Fruit fly (Drosophila melanogaster) whole organism, embryonic: Measurements from ENCODE around the gene Twdlalpha.
A peak's percentile ranks its signal among the peaks of the same experiment; 100 is the strongest.

Source experiments
- Abd-B ChIP-seq: fragments of 200-800 bp; sonication (Bioruptor generic); optimal IDR thresholded peaks from 2 replicates; lab custom pipeline; 2018; ENCODE audit warnings: missing biosample characterization, mild to moderate bottlenecking, missing genetic modification characterization, moderate library complexity
- Adf1 ChIP-seq: fragments of 200-800 bp; sonication (Bioruptor generic); IDR thresholded peaks from 2 replicates; pipeline ENCODE4 v1.3.6; 2022; ENCODE audit warnings: missing biosample characterization, missing genetic modification characterization
- B-H1 ChIP-seq: fragments of 200-800 bp; sonication (Bioruptor generic); IDR thresholded peaks from 3 replicates; pipeline ENCODE4 v1.3.6; 2022; ENCODE audit warnings: missing biosample characterization, missing genetic modification characterization
- Bgb ChIP-seq: fragments of 200-800 bp; sonication (Bioruptor generic); IDR thresholded peaks from 2 replicates; pipeline ENCODE4 v1.3.6; 2022; ENCODE audit warnings: missing biosample characterization, missing genetic modification characterization; ENCODE audit not compliant: partially characterized antibody
- CG10274 ChIP-seq: fragments of 200-800 bp; sonication (Bioruptor generic); optimal IDR thresholded peaks from 3 replicates; lab custom pipeline; 2017; ENCODE audit warnings: missing biosample characterization, mild to moderate bottlenecking, missing genetic modification characterization
- CG12071 ChIP-seq: fragments of 200-800 bp; sonication (Bioruptor generic); optimal IDR thresholded peaks from 3 replicates; lab custom pipeline; 2018; ENCODE audit warnings: missing biosample characterization, mild to moderate bottlenecking, missing genetic modification characterization
- CG13296 ChIP-seq: fragments of 200-800 bp; sonication (Bioruptor generic); optimal IDR thresholded peaks from 3 replicates; lab custom pipeline; 2018; ENCODE audit warnings: missing biosample characterization, mild to moderate bottlenecking, missing genetic modification characterization
- CG13775 ChIP-seq: fragments of 200-800 bp; sonication (Bioruptor generic); optimal IDR thresholded peaks from 3 replicates; lab custom pipeline; 2017; ENCODE audit warnings: missing biosample characterization, mild to moderate bottlenecking, missing genetic modification characterization
- CG15011 ChIP-seq: fragments of 200-800 bp; sonication (Bioruptor generic); optimal IDR thresholded peaks from 3 replicates; lab custom pipeline; 2018; ENCODE audit warnings: missing biosample characterization, mild to moderate bottlenecking, missing genetic modification characterization
- CG18011 ChIP-seq: fragments of 200-800 bp; sonication (Bioruptor generic); optimal IDR thresholded peaks from 2 replicates; lab custom pipeline; 2017; ENCODE audit warnings: missing biosample characterization, missing genetic modification characterization, mild to moderate bottlenecking, moderate library complexity, missing genotype
- CG18764 ChIP-seq: fragments of 200-800 bp; sonication (Bioruptor generic); optimal IDR thresholded peaks from 3 replicates; lab custom pipeline; 2016; ENCODE audit warnings: missing biosample characterization, missing genetic modification characterization
- CG2120 ChIP-seq: fragments of 200-800 bp; sonication (Bioruptor generic); optimal IDR thresholded peaks from 3 replicates; lab custom pipeline; 2016; ENCODE audit warnings: missing biosample characterization, missing genetic modification characterization
- CG31441 ChIP-seq: fragments of 200-800 bp; sonication (Bioruptor generic); IDR thresholded peaks from 2 replicates; pipeline ENCODE4 v1.3.6; 2022; ENCODE audit warnings: missing biosample characterization, missing genetic modification characterization
- CG32532 ChIP-seq: fragments of 200-800 bp; sonication (Bioruptor generic); IDR thresholded peaks from 2 replicates; pipeline ENCODE4 v1.3.6; 2022; ENCODE audit warnings: missing biosample characterization, missing genetic modification characterization
- CG3995 ChIP-seq: fragments of 200-800 bp; sonication (Bioruptor generic); optimal IDR thresholded peaks from 3 replicates; lab custom pipeline; 2016; ENCODE audit warnings: missing biosample characterization, missing genetic modification characterization
- CG5180 ChIP-seq: fragments of 200-800 bp; sonication (Bioruptor generic); optimal IDR thresholded peaks from 3 replicates; lab custom pipeline; 2017; ENCODE audit warnings: missing biosample characterization, missing genetic modification characterization, mild to moderate bottlenecking, moderate library complexity, missing genetic modification reagents
- CG6272 ChIP-seq: fragments of 200-800 bp; sonication (Bioruptor generic); IDR thresholded peaks from 2 replicates; pipeline ENCODE4 v1.3.6; 2022; ENCODE audit warnings: missing biosample characterization, missing genetic modification characterization
- CG7963 ChIP-seq: fragments of 200-800 bp; sonication (Bioruptor generic); IDR thresholded peaks from 3 replicates; pipeline ENCODE4 v1.3.6; 2022; ENCODE audit warnings: missing biosample characterization, missing genetic modification characterization; ENCODE audit not compliant: partially characterized antibody
- CG7987 ChIP-seq: fragments of 200-800 bp; sonication (Bioruptor generic); optimal IDR thresholded peaks from 2 replicates; lab custom pipeline; 2018; ENCODE audit warnings: missing biosample characterization, mild to moderate bottlenecking, missing genetic modification characterization, moderate library complexity
- CG8359 ChIP-seq: fragments of 200-800 bp; sonication (Bioruptor generic); optimal IDR thresholded peaks from 2 replicates; lab custom pipeline; 2017; ENCODE audit warnings: missing biosample characterization, mild to moderate bottlenecking, missing genetic modification characterization, borderline replicate concordance
- CG9609 ChIP-seq: fragments of 200-800 bp; sonication (Bioruptor generic); optimal IDR thresholded peaks from 3 replicates; lab custom pipeline; 2016; ENCODE audit warnings: missing biosample characterization, missing genetic modification characterization
- CrebB ChIP-seq: fragments of 200-800 bp; sonication (Bioruptor generic); optimal IDR thresholded peaks from 3 replicates; lab custom pipeline; 2018; ENCODE audit warnings: missing biosample characterization, mild to moderate bottlenecking, missing genetic modification characterization
- D ChIP-seq, 2 experiments: fragments of 200-800 bp in 1 of 2; fragments of >200 bp in 1 of 2; sonication (Bioruptor generic) in 1 of 2; optimal IDR thresholded peaks; 2 replicates in 1 of 2; 3 replicates in 1 of 2; lab custom pipeline; 2017; ENCODE audit warnings: mild to moderate bottlenecking in 1 of 2, missing biosample characterization in 1 of 2, missing genetic modification characterization in 1 of 2, missing genetic modification reagents in 1 of 2
- Dref ChIP-seq: fragments of 200-800 bp; sonication (Bioruptor generic); IDR thresholded peaks from 2 replicates; pipeline ENCODE4 v1.3.6; 2022; ENCODE audit warnings: missing biosample characterization, missing genetic modification characterization
- Drgx ChIP-seq: fragments of 200-800 bp; sonication (Bioruptor generic); IDR thresholded peaks from 2 replicates; pipeline ENCODE4 v1.3.6; 2022; ENCODE audit warnings: missing biosample characterization, missing genetic modification characterization
- Fer1 ChIP-seq: fragments of 200-800 bp; sonication (Bioruptor generic); optimal IDR thresholded peaks from 2 replicates; lab custom pipeline; 2017; ENCODE audit warnings: missing biosample characterization, mild to moderate bottlenecking, missing genetic modification characterization
- Gug ChIP-seq: fragments of 200-800 bp; sonication (Bioruptor generic); IDR thresholded peaks from 4 replicates; pipeline ENCODE4 v1.3.6; 2022; ENCODE audit warnings: missing biosample characterization, missing genetic modification characterization
- HmgZ ChIP-seq: fragments of 200-800 bp; sonication (Bioruptor generic); optimal IDR thresholded peaks from 2 replicates; lab custom pipeline; 2018; ENCODE audit warnings: missing biosample characterization, mild to moderate bottlenecking, missing genetic modification characterization
- Hmr ChIP-seq: fragments of 200-800 bp; sonication (Bioruptor generic); optimal IDR thresholded peaks from 3 replicates; lab custom pipeline; 2017; ENCODE audit warnings: mild to moderate bottlenecking, missing biosample characterization, missing genetic modification reagents, missing genetic modification characterization
- Lpt ChIP-seq: fragments of >200 bp; optimal IDR thresholded peaks from 2 replicates; lab custom pipeline; 2018; ENCODE audit warnings: missing biosample characterization, missing genetic modification characterization
- Oli ChIP-seq: fragments of 200-800 bp; sonication (Bioruptor generic); optimal IDR thresholded peaks from 2 replicates; lab custom pipeline; 2018; ENCODE audit warnings: missing biosample characterization, mild to moderate bottlenecking, missing genetic modification characterization, moderate library complexity
- PHDP ChIP-seq: fragments of 200-800 bp; sonication (Bioruptor generic); optimal IDR thresholded peaks from 3 replicates; lab custom pipeline; 2018; ENCODE audit warnings: missing biosample characterization, mild to moderate bottlenecking, missing genetic modification characterization, moderate library complexity
- Six4 ChIP-seq: fragments of 200-800 bp; sonication (Bioruptor generic); optimal IDR thresholded peaks from 2 replicates; lab custom pipeline; 2016; ENCODE audit warnings: missing biosample characterization, missing genetic modification characterization
- crc ChIP-seq: fragments of 200-800 bp; sonication (Bioruptor generic); optimal IDR thresholded peaks from 2 replicates; lab custom pipeline; 2016; ENCODE audit warnings: missing biosample characterization, missing genetic modification characterization
- emc ChIP-seq: fragments of 200-800 bp; sonication (Bioruptor generic); optimal IDR thresholded peaks from 2 replicates; lab custom pipeline; 2016; ENCODE audit warnings: missing biosample characterization, missing genetic modification characterization
- esg ChIP-seq: fragments of 200-800 bp; sonication (Bioruptor generic); conservative IDR thresholded peaks from 2 replicates; pipeline ENCODE4 v1.3.6; 2022; ENCODE audit warnings: missing biosample characterization, missing genetic modification characterization
- ftz-f1 ChIP-seq: fragments of 200-800 bp; sonication (Bioruptor generic); optimal IDR thresholded peaks from 2 replicates; lab custom pipeline; 2016; ENCODE audit warnings: missing biosample characterization, missing genetic modification characterization
- gce ChIP-seq: fragments of 200-800 bp; sonication (Bioruptor generic); IDR thresholded peaks from 3 replicates; pipeline ENCODE4 v1.3.6; 2022; ENCODE audit warnings: missing biosample characterization, missing genetic modification characterization
- ham ChIP-seq: fragments of 200-800 bp; sonication (Bioruptor generic); IDR thresholded peaks from 2 replicates; pipeline ENCODE4 v1.3.6; 2022; ENCODE audit warnings: missing biosample characterization, missing genetic modification characterization
- jing ChIP-seq: fragments of 200-800 bp; sonication (Bioruptor generic); optimal IDR thresholded peaks from 2 replicates; lab custom pipeline; 2018; ENCODE audit warnings: missing biosample characterization, mild to moderate bottlenecking, missing genetic modification characterization
- kay ChIP-seq: fragments of 200-800 bp; sonication (Bioruptor generic); optimal IDR thresholded peaks from 2 replicates; lab custom pipeline; 2016; ENCODE audit warnings: missing biosample characterization, missing genetic modification characterization
- nerfin-1 ChIP-seq: fragments of 200-800 bp; sonication (Bioruptor generic); optimal IDR thresholded peaks from 3 replicates; lab custom pipeline; 2019; ENCODE audit warnings: missing biosample characterization, mild to moderate bottlenecking, missing genetic modification characterization, moderate library complexity
- nmo ChIP-seq: fragments of 200-800 bp; sonication (Bioruptor generic); optimal IDR thresholded peaks from 2 replicates; lab custom pipeline; 2018; ENCODE audit warnings: missing biosample characterization, mild to moderate bottlenecking, missing genetic modification characterization, moderate library complexity
- pho ChIP-seq: fragments of 200-800 bp; sonication (Bioruptor generic); optimal IDR thresholded peaks from 2 replicates; lab custom pipeline; 2016; ENCODE audit warnings: missing biosample characterization, missing genetic modification characterization
- ro ChIP-seq: fragments of 200-800 bp; sonication (Bioruptor generic); IDR thresholded peaks from 2 replicates; pipeline ENCODE4 v1.3.6; 2022; ENCODE audit warnings: missing biosample characterization, missing genetic modification characterization
- ssp ChIP-seq: fragments of 200-800 bp; sonication (Bioruptor generic); IDR thresholded peaks from 2 replicates; pipeline ENCODE4 v1.3.6; 2022; ENCODE audit warnings: missing biosample characterization, missing genetic modification characterization
- trh ChIP-seq: fragments of 200-800 bp; sonication (Bioruptor generic); optimal IDR thresholded peaks from 2 replicates; lab custom pipeline; 2016; ENCODE audit warnings: missing biosample characterization, missing genetic modification characterization
- unc-4 ChIP-seq: fragments of 200-800 bp; sonication (Bioruptor generic); IDR thresholded peaks from 2 replicates; pipeline ENCODE4 v1.3.6; 2022; ENCODE audit warnings: missing biosample characterization, missing genetic modification characterization; ENCODE audit not compliant: partially characterized antibody
- zen ChIP-seq: fragments of 200-800 bp; sonication (Bioruptor generic); optimal IDR thresholded peaks from 3 replicates; lab custom pipeline; 2018; ENCODE audit warnings: missing biosample characterization, mild to moderate bottlenecking, missing genetic modification characterization, moderate library complexity

Gene Twdlalpha

DNA sequence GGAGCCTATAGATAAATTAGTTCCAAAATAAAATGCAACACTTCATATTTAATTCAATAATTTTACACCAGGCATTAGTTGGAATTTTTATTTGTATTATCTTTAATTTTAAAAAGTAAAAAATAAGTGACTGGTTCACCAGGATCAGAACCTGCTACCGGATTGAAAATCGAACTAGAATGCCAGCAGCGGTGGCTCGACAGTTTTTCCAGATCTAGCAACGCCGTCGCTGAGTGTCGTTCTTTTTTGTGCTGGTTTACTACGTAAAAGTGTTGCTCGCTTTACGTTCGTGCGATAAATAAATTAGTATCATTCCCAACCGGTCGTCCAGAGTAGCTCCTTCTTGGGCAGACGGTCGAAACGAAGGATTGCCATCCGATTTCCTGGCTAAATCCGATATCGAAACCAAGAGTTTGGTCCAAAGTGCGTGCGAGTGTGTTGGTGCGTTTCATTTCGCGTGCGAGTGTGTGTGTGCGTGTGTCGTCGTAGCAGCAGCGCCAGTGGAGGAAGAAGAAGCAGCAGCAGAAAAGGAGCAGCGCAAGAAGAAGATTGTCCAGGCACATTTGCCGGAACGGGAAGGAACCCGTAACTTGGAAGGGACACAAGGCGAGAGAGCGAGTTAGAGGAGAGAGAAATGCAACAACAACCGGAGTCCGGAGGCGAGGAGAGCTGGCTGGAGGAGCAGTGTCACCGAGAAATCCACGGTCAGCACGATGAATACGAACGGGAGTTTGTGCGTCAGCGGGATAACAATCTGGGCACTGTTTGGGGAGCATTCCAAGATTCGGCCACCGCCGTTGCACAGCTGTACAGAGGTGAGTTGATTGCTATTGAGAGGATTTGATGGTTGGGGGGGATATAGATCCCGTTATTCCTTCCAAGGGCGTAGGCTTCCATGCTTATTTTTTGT is 49.5 kb downstream of the Twdlalpha start, which contains the start of gene CG4768 (continued):
- no peak for TF ChIP-seq nerfin-1 (tag; lab: Kevin White, UChicago)
- peak; percentile 95 for TF ChIP-seq CG3995 (GFP tag; lab: Kevin White, UChicago)
- no peak for TF ChIP-seq PHDP (tag; lab: Kevin White, UChicago)
- no peak for TF ChIP-seq kay
- TF ChIP-seq CG13775 (GFP tag; lab: Kevin White, UChicago), result no peak
- TF ChIP-seq CG6272, result no peak
- peak; percentile 0 for TF ChIP-seq HmgZ (tag; lab: Kevin White, UChicago)
- TF ChIP-seq CG18011 (GFP tag; lab: Kevin White, UChicago), result no peak
- TF ChIP-seq Adf1 (GFP tag; lab: Robert Waterston, UW), result 0 out of 2 replicates have a peak, but pooled peaks have one; percentile 42
- no peak for TF ChIP-seq gce (GFP tag; lab: Robert Waterston, UW)
- TF ChIP-seq ro (GFP tag; lab: Robert Waterston, UW), result no peak
- no peak for TF ChIP-seq Oli (tag; lab: Kevin White, UChicago)
- no peak for TF ChIP-seq Bgb (GFP tag; lab: Robert Waterston, UW)
- no peak for TF ChIP-seq CG5180
- no peak for TF ChIP-seq Abd-B (GFP tag; lab: Kevin White, UChicago)
- TF ChIP-seq CG10274, result no peak
- TF ChIP-seq ftz-f1 (GFP tag; lab: Kevin White, UChicago), result no peak
- no peak for TF ChIP-seq zen
- 0 out of 2 replicates have a peak, but pooled peaks have one; percentile 13 for TF ChIP-seq CG31441 (GFP tag; lab: Robert Waterston, UW)
- no peak for TF ChIP-seq pho (GFP tag; lab: Kevin White, UChicago)
- TF ChIP-seq CG9609 (GFP tag; lab: Kevin White, UChicago), result no peak
- TF ChIP-seq Drgx (GFP tag; lab: Robert Waterston, UW), result no peak
- no peak for TF ChIP-seq CG7963
- TF ChIP-seq CrebB (tag; lab: Kevin White, UChicago), result no peak
- no peak for TF ChIP-seq CG12071 (GFP tag; lab: Kevin White, UChicago)
- TF ChIP-seq Hmr, result no peak
- peak; percentile 17 for TF ChIP-seq Fer1
- TF ChIP-seq esg, result no peak
- no peak for TF ChIP-seq Lpt (GFP tag; lab: Kevin White, UChicago)
- no peak for TF ChIP-seq crc
- TF ChIP-seq ham (GFP tag; lab: Robert Waterston, UW), result no peak
- 0 out of 2 replicates have a peak, but pooled peaks have one; percentile 21 for TF ChIP-seq unc-4
- no peak for TF ChIP-seq jing
- TF ChIP-seq CG13296 (GFP tag; lab: Kevin White, UChicago), result no peak
- no peak for TF ChIP-seq emc
- no peak for TF ChIP-seq trh (GFP tag; lab: Kevin White, UChicago)
- TF ChIP-seq CG18764 (GFP tag; lab: Kevin White, UChicago), result no peak
- no peak for TF ChIP-seq CG32532 (GFP tag; lab: Robert Waterston, UW)
- TF ChIP-seq CG2120 (GFP tag; lab: Kevin White, UChicago), result no peak
- no peak for TF ChIP-seq Gug (GFP tag; lab: Robert Waterston, UW)
- no peak for TF ChIP-seq nmo (GFP tag; lab: Kevin White, UChicago)
- peak; percentile 44 for TF ChIP-seq Dref
- TF ChIP-seq D (optimal IDR thresholded peaks at IDR 0.05; lab: Kevin White, UChicago), result peak; percentile 64
- no peak for TF ChIP-seq D (GFP tag; optimal IDR thresholded peaks at IDR 0.05; lab: Kevin White, UChicago)
- TF ChIP-seq Six4 (GFP tag; lab: Kevin White, UChicago), result no peak
- no peak for TF ChIP-seq CG8359 (GFP tag; lab: Kevin White, UChicago)
- no peak for TF ChIP-seq CG7987
- no peak for TF ChIP-seq B-H1 (GFP tag; lab: Robert Waterston, UW)
- no peak for TF ChIP-seq ssp (GFP tag; lab: Robert Waterston, UW)
- TF ChIP-seq CG15011 (GFP tag; lab: Kevin White, UChicago), result no peak
